Worm (Caenorhabditis elegans): ENCODE measurements around the gene F13A2.1.

DNA sequence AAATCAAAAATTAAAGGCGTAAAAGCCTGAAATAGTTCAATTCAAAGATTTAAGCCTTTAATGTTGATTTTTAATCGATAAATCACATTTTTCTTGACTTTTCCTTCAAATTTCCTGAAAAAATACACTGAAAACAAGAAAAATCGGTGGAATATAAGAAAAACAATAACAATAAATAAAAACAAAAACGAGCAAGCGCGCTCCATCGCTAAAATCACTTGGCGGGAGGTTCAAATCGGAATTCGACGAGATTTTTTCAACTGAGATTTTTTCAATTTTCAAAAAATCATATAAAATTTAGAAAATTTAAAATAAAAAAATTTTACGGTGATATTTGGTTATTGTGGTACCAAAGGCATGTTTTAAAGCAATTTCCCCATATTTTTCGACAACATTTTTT, 42.7 kb downstream of the F13A2.1 start:
- TF ChIP-seq cog-1 (tag; optimal IDR thresholded peaks at IDR 0.05) (no peak), T22C8.4 (GFP tag; IDR thresholded peaks at IDR 0.05) (no peak)

Measured in whole organism, midembryonic.